Fruit fly (Drosophila melanogaster): ENCODE data around the gene pygo.

DNA sequence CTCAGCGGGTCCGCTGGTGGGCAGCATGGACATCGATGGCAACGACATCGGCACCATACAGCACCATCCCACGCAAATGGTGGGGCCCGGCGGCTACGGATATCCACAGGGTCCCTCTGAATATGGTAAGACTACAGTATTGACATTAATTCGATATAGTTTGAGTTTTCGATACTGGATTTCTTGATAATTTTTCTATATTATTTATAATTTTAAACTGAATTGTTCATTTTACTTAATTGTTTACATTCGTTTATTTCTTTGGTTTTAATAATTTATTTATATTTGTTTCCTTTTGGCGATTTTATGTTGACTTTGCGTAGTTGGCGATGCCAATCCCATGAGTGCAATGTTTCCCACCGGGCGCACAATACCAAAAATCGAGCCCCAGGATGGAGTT, 32.1 kb upstream of the pygo start, which contains the start of gene CycG:
- no peak for TF ChIP-seq topi (GFP tag; optimal IDR thresholded peaks at IDR 0.05)
- no peak for TF ChIP-seq CG6163 (GFP tag; IDR thresholded peaks at IDR 0.05)
- no peak for TF ChIP-seq svp (GFP tag)
- no peak for TF ChIP-seq CG6854 (GFP tag; optimal IDR thresholded peaks at IDR 0.05)
